Worm (Caenorhabditis elegans) whole organism, late embryonic: ENCODE data around the gene str-160.
A peak's percentile ranks its signal among the peaks of the same experiment; 100 is the strongest.

Experiments
- C38D4.7 ChIP-seq: fragments of 200-800 bp; sonication (Bioruptor generic); optimal IDR thresholded peaks from 2 replicates; lab custom pipeline; 2018; ENCODE audit warnings: mild to moderate bottlenecking, missing genetic modification characterization, moderate library complexity, missing compliant biosample characterization
- F13H6.1 ChIP-seq: sonication (generic microtip); optimal IDR thresholded peaks from 2 replicates; lab custom pipeline; 2016; ENCODE audit warnings: missing genetic modification characterization, missing compliant biosample characterization
- K02D7.2 ChIP-seq: sonication (generic microtip); optimal IDR thresholded peaks from 2 replicates; lab custom pipeline; 2017; ENCODE audit warnings: mild to moderate bottlenecking, missing genetic modification characterization, missing compliant biosample characterization
- Y22D7AL.16 ChIP-seq: sonication (generic microtip); optimal IDR thresholded peaks from 2 replicates; lab custom pipeline; 2016; ENCODE audit warnings: missing genetic modification characterization, missing compliant biosample characterization
- ceh-18 ChIP-seq: sonication (generic microtip); optimal IDR thresholded peaks from 2 replicates; lab custom pipeline; 2016; ENCODE audit warnings: missing genetic modification characterization, missing compliant biosample characterization
- ceh-22 ChIP-seq: sonication (generic microtip); optimal IDR thresholded peaks from 2 replicates; lab custom pipeline; 2017; ENCODE audit warnings: missing biosample characterization, missing genetic modification characterization
- ceh-24 ChIP-seq: sonication (generic microtip); optimal IDR thresholded peaks from 2 replicates; lab custom pipeline; 2016; ENCODE audit warnings: mild to moderate bottlenecking, missing genetic modification characterization, missing compliant biosample characterization
- ceh-30 ChIP-seq: fragments of 150-350 bp; optimal IDR thresholded peaks from 2 replicates; lab custom pipeline; 2014; ENCODE audit warnings: missing biosample characterization, missing genetic modification characterization
- ceh-45 ChIP-seq: fragments of 200-800 bp; sonication (Bioruptor generic); IDR thresholded peaks from 2 replicates; pipeline ENCODE4 v1.3.6; 2022; ENCODE audit warnings: missing genetic modification reagents, missing genetic modification characterization, missing compliant biosample characterization
- ceh-6 ChIP-seq: fragments of 200-800 bp; sonication (Bioruptor generic); optimal IDR thresholded peaks from 2 replicates; lab custom pipeline; 2018; ENCODE audit warnings: mild to moderate bottlenecking, missing genetic modification characterization, missing compliant biosample characterization
- ceh-9 ChIP-seq: sonication (generic microtip); optimal IDR thresholded peaks from 2 replicates; lab custom pipeline; 2016; ENCODE audit warnings: mild to moderate bottlenecking, missing genetic modification characterization, inconsistent platforms, missing compliant biosample characterization
- dve-1 ChIP-seq: sonication (generic microtip); optimal IDR thresholded peaks from 2 replicates; lab custom pipeline; 2017; ENCODE audit warnings: antibody characterized with exemption, mild to moderate bottlenecking, missing genetic modification characterization, missing compliant biosample characterization
- elt-2 ChIP-seq: sonication (generic microtip); optimal IDR thresholded peaks from 2 replicates; lab custom pipeline; 2016; ENCODE audit warnings: missing genetic modification reagents, missing genetic modification characterization, missing compliant biosample characterization
- ets-4 ChIP-seq: sonication (generic microtip); optimal IDR thresholded peaks from 2 replicates; lab custom pipeline; 2016; ENCODE audit warnings: missing genetic modification characterization, missing compliant biosample characterization
- fkh-10 ChIP-seq: fragments of 150-350 bp; optimal IDR thresholded peaks from 2 replicates; lab custom pipeline; 2014; ENCODE audit warnings: missing biosample characterization, missing genetic modification reagents, missing genetic modification characterization
- fkh-6 ChIP-seq: sonication (generic microtip); optimal IDR thresholded peaks from 2 replicates; lab custom pipeline; 2016; ENCODE audit warnings: missing genetic modification characterization, missing compliant biosample characterization
- hlh-15 ChIP-seq: sonication (generic microtip); optimal IDR thresholded peaks from 2 replicates; lab custom pipeline; 2016; ENCODE audit warnings: missing genetic modification characterization, missing compliant biosample characterization
- hlh-6 ChIP-seq: sonication (generic microtip); optimal IDR thresholded peaks from 2 replicates; lab custom pipeline; 2016; ENCODE audit warnings: missing genotype, missing genetic modification characterization, missing compliant biosample characterization
- hlh-8 ChIP-seq: sonication (generic microtip); optimal IDR thresholded peaks from 2 replicates; lab custom pipeline; 2016; ENCODE audit warnings: missing genotype, missing genetic modification characterization, missing compliant biosample characterization
- lin-11 ChIP-seq: fragments of 200-800 bp; sonication (Bioruptor generic); optimal IDR thresholded peaks from 2 replicates; lab custom pipeline; 2018; ENCODE audit warnings: mild to moderate bottlenecking, missing genetic modification characterization, missing compliant biosample characterization
- mec-3 ChIP-seq: sonication (generic microtip); optimal IDR thresholded peaks from 2 replicates; lab custom pipeline; 2016; ENCODE audit warnings: borderline replicate concordance, missing genetic modification characterization, missing compliant biosample characterization
- nfya-1 ChIP-seq: sonication (generic microtip); optimal IDR thresholded peaks from 2 replicates; lab custom pipeline; 2017; ENCODE audit warnings: missing genetic modification characterization, mild to moderate bottlenecking, missing compliant biosample characterization, antibody characterized with exemption, moderate library complexity
- nhr-11 ChIP-seq: fragments of 150-350 bp; optimal IDR thresholded peaks from 2 replicates; lab custom pipeline; 2014; ENCODE audit warnings: missing biosample characterization, missing genetic modification characterization
- nhr-232 ChIP-seq: sonication (generic microtip); optimal IDR thresholded peaks from 2 replicates; lab custom pipeline; 2016; ENCODE audit warnings: missing genetic modification characterization, missing compliant biosample characterization
- npax-4 ChIP-seq: sonication (generic microtip); optimal IDR thresholded peaks from 2 replicates; lab custom pipeline; 2016; ENCODE audit warnings: missing genetic modification characterization, missing compliant biosample characterization
- odd-2 ChIP-seq: sonication (generic microtip); optimal IDR thresholded peaks from 2 replicates; lab custom pipeline; 2017; ENCODE audit warnings: antibody characterized with exemption, mild to moderate bottlenecking, missing genetic modification characterization, missing compliant biosample characterization
- pat-9 ChIP-seq: fragments of 200-800 bp; sonication (Bioruptor generic); optimal IDR thresholded peaks from 2 replicates; lab custom pipeline; 2018; ENCODE audit warnings: mild to moderate bottlenecking, missing genetic modification characterization, moderate library complexity, missing compliant biosample characterization
- pqm-1 ChIP-seq: sonication (generic microtip); optimal IDR thresholded peaks from 2 replicates; lab custom pipeline; 2016; ENCODE audit warnings: missing genetic modification characterization, missing compliant biosample characterization
- ref-2 ChIP-seq: sonication (generic microtip); optimal IDR thresholded peaks from 2 replicates; lab custom pipeline; 2016; ENCODE audit warnings: missing genetic modification characterization, missing compliant biosample characterization
- syd-9 ChIP-seq: sonication (generic microtip); optimal IDR thresholded peaks from 2 replicates; lab custom pipeline; 2016; ENCODE audit warnings: mild to moderate bottlenecking, missing genetic modification characterization, moderate library complexity, missing compliant biosample characterization
- tbx-2 ChIP-seq: sonication (generic microtip); optimal IDR thresholded peaks from 2 replicates; lab custom pipeline; 2016; ENCODE audit warnings: missing genetic modification characterization, missing compliant biosample characterization
- unc-3 ChIP-seq, 2 experiments: fragments of 200-800 bp in 1 of 2; sonication (Bioruptor generic) in 1 of 2; sonication (generic microtip) in 1 of 2; conservative IDR thresholded peaks in 1 of 2; optimal IDR thresholded peaks in 1 of 2; 2 replicates each; pipeline versions ENCODE4 v1.3.6 to Lab custom; 2016 to 2022; ENCODE audit warnings: missing compliant biosample characterization in 2 of 2, missing genetic modification characterization in 2 of 2, missing genetic modification reagents in 1 of 2
- unc-42 ChIP-seq: sonication (generic microtip); optimal IDR thresholded peaks from 2 replicates; lab custom pipeline; 2016; ENCODE audit warnings: missing genotype, missing genetic modification characterization, missing compliant biosample characterization
- unc-55 ChIP-seq: sonication (generic microtip); optimal IDR thresholded peaks from 2 replicates; lab custom pipeline; 2017; ENCODE audit warnings: missing biosample characterization, missing genetic modification reagents, missing genetic modification characterization
- unc-86 ChIP-seq: sonication (generic microtip); optimal IDR thresholded peaks from 2 replicates; lab custom pipeline; 2016; ENCODE audit warnings: missing genetic modification characterization, missing compliant biosample characterization
- ztf-16 ChIP-seq: sonication (generic microtip); optimal IDR thresholded peaks from 2 replicates; lab custom pipeline; 2017; ENCODE audit warnings: missing genetic modification characterization, missing compliant biosample characterization

The str-160 gene

DNA sequence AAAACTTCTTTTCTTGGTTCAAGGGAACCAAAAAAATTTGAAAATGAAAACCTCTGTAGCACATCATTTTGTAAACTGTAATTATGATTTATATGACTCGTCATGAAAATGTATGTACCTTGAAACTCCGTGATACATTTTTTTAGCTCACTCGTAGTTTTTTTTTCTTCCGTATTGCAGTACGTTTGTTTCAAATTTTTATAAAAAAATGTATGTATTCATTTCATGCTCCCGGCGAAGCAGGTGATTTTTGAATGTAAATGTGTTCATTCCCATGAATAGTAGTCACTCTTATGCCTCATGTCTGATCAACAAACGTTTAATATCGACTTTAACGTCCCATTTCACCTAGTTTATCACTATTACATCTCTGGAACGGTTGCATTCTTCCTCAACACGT is 9.3 kb upstream of the str-160 start, which contains the start of gene sri-27:
Gene sri-27 (plus strand): TSS at position 301 of the 400 bp plus-strand sequence.
- TF ChIP-seq ceh-9 (tag; lab: Kevin White, UChicago) (no peak), Y22D7AL.16 (tag; lab: Kevin White, UChicago) (no peak), npax-4 (tag; lab: Kevin White, UChicago) (no peak)

DNA sequence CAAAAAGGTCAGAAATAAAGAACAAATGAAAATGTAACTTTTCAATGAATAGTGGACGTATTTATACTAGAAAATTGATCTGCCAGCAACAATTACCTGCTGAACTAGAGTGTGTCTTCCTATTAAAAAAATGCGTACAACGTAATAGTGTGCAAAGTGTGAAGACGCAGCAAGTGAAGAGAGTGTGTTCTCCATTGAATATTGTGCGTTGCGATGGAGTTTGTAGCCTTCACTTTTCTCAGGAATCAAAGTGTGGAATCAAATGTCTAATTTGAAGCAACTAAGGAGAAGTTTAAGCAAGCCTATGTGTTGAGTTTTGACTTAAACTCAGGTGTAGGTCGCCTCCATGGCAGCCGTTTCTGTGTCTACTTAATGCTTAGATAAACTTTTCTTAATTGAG is 2.8 kb upstream of the str-160 start, which contains the start of gene gst-21:
Gene gst-21 (minus strand): TSS at position 101 of the 400 bp plus-strand sequence.
- TF ChIP-seq unc-42 (tag; lab: Kevin White, UChicago): no peak
- TF ChIP-seq nhr-232: no peak
- TF ChIP-seq hlh-8 (tag; lab: Kevin White, UChicago): no peak
- TF ChIP-seq ceh-22 (tag; lab: Kevin White, UChicago): no peak

DNA sequence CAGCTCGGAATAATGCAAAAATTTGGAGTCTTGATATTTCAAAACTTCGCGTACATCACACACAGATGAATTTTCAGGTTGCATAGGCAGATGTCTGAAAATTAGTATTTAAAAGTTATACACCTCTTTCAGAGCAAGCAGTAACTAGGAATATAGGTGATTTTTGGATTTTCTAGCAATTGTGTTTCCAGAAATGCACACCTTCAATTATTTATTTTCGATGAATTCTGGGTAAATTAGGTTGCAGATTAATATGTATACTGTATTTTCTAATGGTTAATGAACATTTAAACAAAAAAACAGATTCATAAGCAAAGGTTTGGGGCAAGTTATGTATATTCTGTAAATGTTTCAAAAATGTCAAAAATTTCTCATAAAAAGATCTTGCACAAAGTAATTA is 6.4 kb downstream of the str-160 start, which contains the start of gene srab-25:
Gene srab-25 (minus strand): TSS at position 101 of the 400 bp plus-strand sequence.
- TF ChIP-seq pqm-1 (tag; lab: Kevin White, UChicago) (no peak), K02D7.2 (no peak), fkh-6 (tag; lab: Kevin White, UChicago) (no peak), ceh-6 (GFP tag; lab: Kevin White, UChicago) (no peak)
- TF ChIP-seq, all 69 proteins: peak for 0

DNA sequence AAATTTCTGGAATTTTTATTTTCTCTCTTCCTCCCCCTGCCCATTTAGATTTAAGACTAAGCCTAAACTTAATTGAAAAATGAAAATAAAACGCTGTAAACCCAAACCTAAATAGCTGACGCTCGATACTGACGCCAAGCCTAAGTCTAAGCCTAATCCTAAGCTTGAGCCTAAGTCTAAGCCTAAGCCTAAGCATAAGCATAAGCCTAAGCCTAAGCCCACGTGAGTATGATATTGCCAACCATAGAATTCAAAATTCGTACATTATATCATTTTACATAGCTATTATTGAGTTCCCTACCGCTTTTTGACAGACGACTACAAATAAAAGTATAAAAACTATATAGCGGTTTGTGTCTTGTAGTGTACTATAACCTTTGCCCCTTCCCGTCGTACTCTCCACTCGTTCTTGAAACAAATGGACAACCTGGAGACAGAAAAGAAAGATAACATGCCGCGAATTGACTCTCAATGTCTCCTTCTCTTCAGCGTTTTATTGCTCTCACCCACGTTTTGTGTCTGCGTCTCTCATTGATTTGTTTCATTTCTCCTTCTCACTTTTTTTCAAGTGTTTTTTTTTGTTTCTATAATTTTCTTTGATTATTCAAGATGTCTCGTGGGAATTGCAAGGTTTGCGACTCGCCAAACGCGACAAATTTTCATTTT is 8.7 kb downstream of the str-160 start, which contains the start of gene nhr-256:
Gene nhr-256 (plus strand): TSS at position 567 of the 666 bp plus-strand sequence.
- TF ChIP-seq elt-2 (tag; lab: Kevin White, UChicago) (peak; percentile 64), pqm-1 (tag; lab: Kevin White, UChicago) (peak; percentile 2), hlh-8 (tag; lab: Kevin White, UChicago) (no peak), ceh-24 (tag; lab: Kevin White, UChicago) (no peak), unc-55 (GFP tag; lab: Kevin White, UChicago) (peak; percentile 28), nhr-11 (tag; lab: Kevin White, UChicago) (no peak), mec-3 (tag; lab: Kevin White, UChicago) (no peak), C38D4.7 (GFP tag; lab: Kevin White, UChicago) (no peak), unc-3 (GFP tag; conservative IDR thresholded peaks at IDR 0.05; lab: Robert Waterston, UW) (no peak), unc-3 (tag; optimal IDR thresholded peaks at IDR 0.05; lab: Kevin White, UChicago) (no peak), hlh-6 (no peak), ztf-16 (no peak), ceh-22 (tag; lab: Kevin White, UChicago) (no peak), unc-86 (tag; lab: Kevin White, UChicago) (no peak), lin-11 (tag; lab: Kevin White, UChicago) (no peak), pat-9 (tag; lab: Kevin White, UChicago) (no peak), ceh-45 (GFP tag; lab: Robert Waterston, UW) (no peak), ref-2 (no peak), ets-4 (tag; lab: Kevin White, UChicago) (peak; percentile 22), ceh-30 (tag; lab: Kevin White, UChicago) (peak; percentile 80), nfya-1 (tag; lab: Kevin White, UChicago) (peak; percentile 33), odd-2 (tag; lab: Kevin White, UChicago) (no peak), fkh-10 (no peak), hlh-15 (tag; lab: Kevin White, UChicago) (no peak), Y22D7AL.16 (tag; lab: Kevin White, UChicago) (no peak), ceh-18 (peak; percentile 21), tbx-2 (tag; lab: Kevin White, UChicago) (peak; percentile 33), dve-1 (tag; lab: Kevin White, UChicago) (peak; percentile 17), unc-42 (tag; lab: Kevin White, UChicago) (peak; percentile 4), syd-9 (tag; lab: Kevin White, UChicago) (no peak), F13H6.1 (tag; lab: Kevin White, UChicago) (no peak), npax-4 (tag; lab: Kevin White, UChicago) (no peak)
